Fruit fly (Drosophila melanogaster) whole organism, embryonic: Measurements from ENCODE around the gene Mabi.
A peak's percentile ranks its signal among the peaks of the same experiment; 100 is the strongest.

Experiments
- Abd-B ChIP-seq: fragments of 200-800 bp; sonication (Bioruptor generic); optimal IDR thresholded peaks from 2 replicates; lab custom pipeline; 2018; ENCODE audit warnings: missing biosample characterization, mild to moderate bottlenecking, missing genetic modification characterization, moderate library complexity
- Adf1 ChIP-seq: fragments of 200-800 bp; sonication (Bioruptor generic); IDR thresholded peaks from 2 replicates; pipeline ENCODE4 v1.3.6; 2022; ENCODE audit warnings: missing biosample characterization, missing genetic modification characterization
- Asciz ChIP-seq: fragments of 200-800 bp; sonication (Bioruptor generic); optimal IDR thresholded peaks from 2 replicates; lab custom pipeline; 2017; ENCODE audit warnings: missing biosample characterization, mild to moderate bottlenecking, missing genetic modification characterization, missing genetic modification reagents
- Bdp1 ChIP-seq: fragments of 200-800 bp; sonication (Bioruptor generic); optimal IDR thresholded peaks from 3 replicates; lab custom pipeline; 2016; ENCODE audit warnings: missing biosample characterization, missing genetic modification characterization
- CG1024 ChIP-seq: fragments of 200-800 bp; sonication (Bioruptor generic); IDR thresholded peaks from 2 replicates; pipeline ENCODE4 v1.3.6; 2022; ENCODE audit warnings: missing biosample characterization, missing genetic modification characterization
- CG11398 ChIP-seq: fragments of 200-800 bp; sonication (Bioruptor generic); optimal IDR thresholded peaks from 2 replicates; lab custom pipeline; 2016; ENCODE audit warnings: missing biosample characterization, missing genetic modification characterization
- CG11696 ChIP-seq: fragments of 200-800 bp; sonication (Bioruptor generic); IDR thresholded peaks from 2 replicates; pipeline ENCODE4 v1.3.6; 2022; ENCODE audit warnings: missing biosample characterization, missing genetic modification characterization
- CG12071 ChIP-seq: fragments of 200-800 bp; sonication (Bioruptor generic); optimal IDR thresholded peaks from 3 replicates; lab custom pipeline; 2018; ENCODE audit warnings: missing biosample characterization, mild to moderate bottlenecking, missing genetic modification characterization
- CG12155 ChIP-seq: fragments of 200-800 bp; sonication (Bioruptor generic); optimal IDR thresholded peaks from 3 replicates; lab custom pipeline; 2016; ENCODE audit warnings: missing biosample characterization, missing genetic modification characterization
- CG12219 ChIP-seq: fragments of 200-800 bp; sonication (Bioruptor generic); optimal IDR thresholded peaks from 3 replicates; lab custom pipeline; 2018; ENCODE audit warnings: missing biosample characterization, mild to moderate bottlenecking, missing genetic modification characterization
- CG12744 ChIP-seq: fragments of 200-800 bp; sonication (Bioruptor generic); optimal IDR thresholded peaks from 2 replicates; lab custom pipeline; 2016; ENCODE audit warnings: missing biosample characterization, missing genetic modification characterization
- CG15479 ChIP-seq: fragments of 200-800 bp; sonication (Bioruptor generic); optimal IDR thresholded peaks from 3 replicates; lab custom pipeline; 2019; ENCODE audit warnings: missing biosample characterization, mild to moderate bottlenecking, missing genetic modification characterization, moderate library complexity
- CG15601 ChIP-seq: fragments of 200-800 bp; sonication (Bioruptor generic); optimal IDR thresholded peaks from 3 replicates; lab custom pipeline; 2019; ENCODE audit warnings: missing biosample characterization, mild to moderate bottlenecking, missing genetic modification characterization, moderate library complexity
- CG17186 ChIP-seq: fragments of 200-800 bp; sonication (Bioruptor generic); optimal IDR thresholded peaks from 3 replicates; lab custom pipeline; 2017; ENCODE audit warnings: missing biosample characterization, missing genetic modification reagents, missing genetic modification characterization
- CG17612 ChIP-seq: fragments of 200-800 bp; sonication (Bioruptor generic); IDR thresholded peaks from 2 replicates; pipeline ENCODE4 v1.3.6; 2022; ENCODE audit warnings: missing biosample characterization, missing genetic modification characterization
- CG17829 ChIP-seq: fragments of 200-800 bp; optimal IDR thresholded peaks from 2 replicates; lab custom pipeline; 2019; ENCODE audit warnings: missing biosample characterization, mild to moderate bottlenecking, missing genetic modification characterization, moderate library complexity
- CG18011 ChIP-seq: fragments of 200-800 bp; sonication (Bioruptor generic); optimal IDR thresholded peaks from 2 replicates; lab custom pipeline; 2017; ENCODE audit warnings: missing biosample characterization, missing genetic modification characterization, mild to moderate bottlenecking, moderate library complexity, missing genotype
- CG3838 ChIP-seq: fragments of 200-800 bp; sonication (Bioruptor generic); optimal IDR thresholded peaks from 3 replicates; lab custom pipeline; 2016; ENCODE audit warnings: missing biosample characterization, missing genetic modification characterization
- CG7928 ChIP-seq: fragments of 200-800 bp; sonication (Bioruptor generic); optimal IDR thresholded peaks from 2 replicates; lab custom pipeline; 2017; ENCODE audit warnings: missing biosample characterization, mild to moderate bottlenecking, missing genetic modification characterization
- CG7963 ChIP-seq: fragments of 200-800 bp; sonication (Bioruptor generic); IDR thresholded peaks from 3 replicates; pipeline ENCODE4 v1.3.6; 2022; ENCODE audit warnings: missing biosample characterization, missing genetic modification characterization; ENCODE audit not compliant: partially characterized antibody
- CG8388 ChIP-seq: fragments of 200-800 bp; sonication (Bioruptor generic); optimal IDR thresholded peaks from 2 replicates; lab custom pipeline; 2019; ENCODE audit warnings: missing biosample characterization, mild to moderate bottlenecking, missing genetic modification characterization, moderate library complexity
- CG9727 ChIP-seq: fragments of 200-800 bp; sonication (Bioruptor generic); optimal IDR thresholded peaks from 3 replicates; lab custom pipeline; 2017; ENCODE audit warnings: missing biosample characterization, mild to moderate bottlenecking, missing genetic modification characterization
- CG9817 ChIP-seq: fragments of 200-800 bp; sonication (Bioruptor generic); optimal IDR thresholded peaks from 2 replicates; lab custom pipeline; 2018; ENCODE audit warnings: missing biosample characterization, mild to moderate bottlenecking, missing genetic modification characterization, moderate library complexity
- Elba2 ChIP-seq: fragments of 200-800 bp; sonication (Bioruptor generic); optimal IDR thresholded peaks from 3 replicates; lab custom pipeline; 2016; ENCODE audit warnings: missing biosample characterization, missing genetic modification characterization
- H2.0 ChIP-seq: fragments of 200-800 bp; sonication (Bioruptor generic); IDR thresholded peaks from 2 replicates; pipeline ENCODE4 v1.3.6; 2022; ENCODE audit warnings: missing biosample characterization, missing genetic modification characterization
- Hmr ChIP-seq: fragments of 200-800 bp; sonication (Bioruptor generic); optimal IDR thresholded peaks from 3 replicates; lab custom pipeline; 2017; ENCODE audit warnings: mild to moderate bottlenecking, missing biosample characterization, missing genetic modification reagents, missing genetic modification characterization
- Neu2 ChIP-seq: fragments of 200-800 bp; sonication (Bioruptor generic); optimal IDR thresholded peaks from 3 replicates; lab custom pipeline; 2016; ENCODE audit warnings: missing biosample characterization, missing genetic modification characterization, borderline replicate concordance
- NfI ChIP-seq: fragments of 200-800 bp; sonication (Bioruptor generic); optimal IDR thresholded peaks from 3 replicates; lab custom pipeline; 2018; ENCODE audit warnings: missing biosample characterization, mild to moderate bottlenecking, missing genetic modification characterization, moderate library complexity
- Side ChIP-seq: fragments of 200-800 bp; sonication (Bioruptor generic); optimal IDR thresholded peaks from 2 replicates; lab custom pipeline; 2016; ENCODE audit warnings: missing biosample characterization, missing genetic modification characterization
- Usf ChIP-seq: fragments of 200-800 bp; sonication (Bioruptor generic); optimal IDR thresholded peaks from 2 replicates; lab custom pipeline; 2017; ENCODE audit warnings: missing genotype, missing biosample characterization, missing genetic modification characterization
- ab ChIP-seq: fragments of 200-800 bp; sonication (Bioruptor generic); optimal IDR thresholded peaks from 2 replicates; lab custom pipeline; 2016; ENCODE audit warnings: missing biosample characterization, missing genetic modification characterization
- bab2 ChIP-seq: fragments of 200-800 bp; sonication (Bioruptor generic); optimal IDR thresholded peaks from 2 replicates; lab custom pipeline; 2016; ENCODE audit warnings: missing biosample characterization, missing genetic modification characterization
- bcd ChIP-seq: fragments of 200-800 bp; sonication (Bioruptor generic); optimal IDR thresholded peaks from 2 replicates; lab custom pipeline; 2017; ENCODE audit warnings: missing biosample characterization, mild to moderate bottlenecking, missing genetic modification characterization
- cad ChIP-seq: fragments of >200 bp; optimal IDR thresholded peaks from 2 replicates; lab custom pipeline; 2017; ENCODE audit warnings: missing biosample characterization, missing genetic modification characterization
- cas ChIP-seq: fragments of 200-800 bp; sonication (Bioruptor generic); IDR thresholded peaks from 2 replicates; pipeline ENCODE4 v1.3.6; 2022; ENCODE audit warnings: missing biosample characterization, missing genetic modification characterization
- chm ChIP-seq: fragments of 200-800 bp; sonication (Bioruptor generic); IDR thresholded peaks from 2 replicates; pipeline ENCODE4 v1.3.6; 2022; ENCODE audit warnings: missing biosample characterization, missing genetic modification characterization
- crc ChIP-seq: fragments of 200-800 bp; sonication (Bioruptor generic); optimal IDR thresholded peaks from 2 replicates; lab custom pipeline; 2016; ENCODE audit warnings: missing biosample characterization, missing genetic modification characterization
- fd3F ChIP-seq: fragments of 200-800 bp; sonication (Bioruptor generic); optimal IDR thresholded peaks from 2 replicates; lab custom pipeline; 2018; ENCODE audit warnings: missing biosample characterization, mild to moderate bottlenecking, missing genetic modification characterization, moderate library complexity
- fd96Cb ChIP-seq: fragments of 200-800 bp; sonication (Bioruptor generic); optimal IDR thresholded peaks from 2 replicates; lab custom pipeline; 2018; ENCODE audit warnings: missing biosample characterization, mild to moderate bottlenecking, missing genetic modification characterization, moderate library complexity
- gt ChIP-seq: fragments of 200-800 bp; sonication (Bioruptor generic); IDR thresholded peaks from 2 replicates; pipeline ENCODE4 v1.3.6; 2022; ENCODE audit warnings: missing biosample characterization, missing genetic modification characterization
- insv ChIP-seq, 2 experiments: fragments of 200-800 bp; sonication (Bioruptor generic); optimal IDR thresholded peaks; 3 replicates each; lab custom pipeline; 2016 to 2018; ENCODE audit warnings: missing biosample characterization in 2 of 2, missing genetic modification characterization in 2 of 2
- lilli ChIP-seq: fragments of 200-800 bp; sonication (Bioruptor generic); optimal IDR thresholded peaks from 3 replicates; lab custom pipeline; 2016; ENCODE audit warnings: missing biosample characterization, missing genetic modification characterization
- pb ChIP-seq: fragments of 200-800 bp; sonication (Bioruptor generic); optimal IDR thresholded peaks from 3 replicates; lab custom pipeline; 2016; ENCODE audit warnings: missing biosample characterization, missing genetic modification characterization
- scrt ChIP-seq: fragments of 200-800 bp; sonication (Bioruptor generic); optimal IDR thresholded peaks from 2 replicates; lab custom pipeline; 2018; ENCODE audit warnings: missing biosample characterization, mild to moderate bottlenecking, missing genetic modification characterization, moderate library complexity
- tap ChIP-seq: fragments of 200-800 bp; optimal IDR thresholded peaks from 3 replicates; lab custom pipeline; 2019; ENCODE audit warnings: missing biosample characterization, mild to moderate bottlenecking, missing genetic modification characterization, moderate library complexity
- tll ChIP-seq, 2 experiments: fragments of 200-800 bp in 1 of 2; fragments of >200 bp in 1 of 2; sonication (Bioruptor generic) in 1 of 2; optimal IDR thresholded peaks; 2 replicates each; lab custom pipeline; 2017 to 2019; ENCODE audit warnings: missing biosample characterization in 2 of 2, missing genetic modification characterization in 2 of 2, mild to moderate bottlenecking in 1 of 2, moderate library complexity in 1 of 2
- toy ChIP-seq: fragments of 200-800 bp; sonication (Bioruptor generic); IDR thresholded peaks from 2 replicates; pipeline ENCODE4 v1.3.6; 2022; ENCODE audit warnings: missing biosample characterization, missing genetic modification characterization
- twi ChIP-seq: fragments of 200-800 bp; optimal IDR thresholded peaks from 2 replicates; lab custom pipeline; 2019; ENCODE audit warnings: missing biosample characterization, mild to moderate bottlenecking, missing genetic modification characterization, moderate library complexity
- zen2 ChIP-seq: fragments of 200-800 bp; sonication (Bioruptor generic); IDR thresholded peaks from 3 replicates; pipeline ENCODE4 v1.3.6; 2022; ENCODE audit warnings: missing biosample characterization, missing genetic modification characterization; ENCODE audit not compliant: partially characterized antibody
- zf30C ChIP-seq: fragments of 200-800 bp; sonication (Bioruptor generic); optimal IDR thresholded peaks from 3 replicates; lab custom pipeline; 2018; ENCODE audit warnings: missing biosample characterization, mild to moderate bottlenecking, missing genetic modification characterization

The Mabi gene

DNA sequence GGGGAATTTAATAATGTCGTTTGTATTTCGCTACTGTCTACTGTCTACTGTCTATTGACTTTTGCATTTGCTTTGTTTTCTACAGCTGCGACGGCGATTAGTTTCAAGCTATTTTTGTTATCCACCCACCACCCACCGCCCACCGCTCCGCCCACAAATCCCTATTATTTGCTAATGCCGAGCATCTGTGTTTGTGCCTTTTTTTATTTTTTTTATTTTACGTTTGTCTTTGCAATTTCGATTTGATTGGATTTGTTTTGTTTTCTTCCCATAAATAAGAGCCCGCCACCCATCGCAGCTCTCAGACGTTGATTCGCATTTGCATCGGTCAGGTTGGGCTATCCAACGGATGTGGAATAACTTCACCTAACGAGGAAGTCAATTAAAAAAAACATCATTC is 1.7 kb upstream of the Mabi start, which contains the start of gene Jhbp14:
Gene Jhbp14 (plus strand): TSS at position 301 of the 400 bp plus-strand sequence.
- no peak for TF ChIP-seq Usf (GFP tag; lab: Kevin White, UChicago)
- no peak for TF ChIP-seq Adf1 (GFP tag; lab: Robert Waterston, UW)
- no peak for TF ChIP-seq bab2
- no peak for TF ChIP-seq CG12219
- no peak for TF ChIP-seq chm
- no peak for TF ChIP-seq zf30C (GFP tag; lab: Kevin White, UChicago)
- TF ChIP-seq CG9817 (tag; lab: Kevin White, UChicago): no peak
- TF ChIP-seq fd96Cb: no peak
- TF ChIP-seq CG17829 (tag; lab: Kevin White, UChicago): no peak
- no peak for TF ChIP-seq lilli
- no peak for TF ChIP-seq bcd (GFP tag; lab: Kevin White, UChicago)
- TF ChIP-seq CG1024 (GFP tag; lab: Robert Waterston, UW): no peak
- no peak for TF ChIP-seq CG11398
- TF ChIP-seq Elba2 (GFP tag; lab: Kevin White, UChicago): no peak
- TF ChIP-seq toy (GFP tag; lab: Robert Waterston, UW): no peak
- TF ChIP-seq fd3F (GFP tag; lab: Kevin White, UChicago): no peak
- TF ChIP-seq Asciz (GFP tag; lab: Kevin White, UChicago): no peak
- no peak for TF ChIP-seq NfI (GFP tag; lab: Kevin White, UChicago)
- TF ChIP-seq Hmr (GFP tag; lab: Kevin White, UChicago): no peak
- TF ChIP-seq Abd-B (GFP tag; lab: Kevin White, UChicago): no peak

DNA sequence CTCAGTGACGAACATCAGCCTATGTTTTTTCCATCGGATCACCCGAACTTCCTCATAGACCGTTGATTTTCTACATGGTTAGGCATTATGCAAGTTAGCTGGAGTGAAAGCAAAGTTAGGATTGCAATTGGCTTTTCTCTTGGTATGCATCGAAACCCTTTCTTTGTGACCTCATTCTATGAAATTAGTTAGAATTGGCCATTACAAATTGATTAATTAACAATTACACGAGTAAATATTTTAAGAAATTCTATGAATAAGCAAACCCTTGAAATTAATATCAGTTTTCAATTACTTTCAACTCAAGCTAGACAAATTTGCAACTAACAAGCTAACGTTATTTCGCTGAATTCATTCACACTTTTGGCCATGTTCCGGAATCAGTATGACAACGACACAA is 2.7 kb downstream of the Mabi start, which contains the start of gene Prosalpha6T:
Gene Prosalpha6T (plus strand): TSS at position 301 of the 400 bp plus-strand sequence.
- TF ChIP-seq Side (GFP tag; lab: Kevin White, UChicago) (no peak), CG9727 (GFP tag; lab: Kevin White, UChicago) (no peak), pb (no peak), zen2 (GFP tag; lab: Robert Waterston, UW) (no peak), scrt (no peak), Neu2 (GFP tag; lab: Kevin White, UChicago) (no peak), crc (no peak), CG8388 (GFP tag; lab: Kevin White, UChicago) (no peak), CG12071 (GFP tag; lab: Kevin White, UChicago) (no peak), CG11696 (no peak), cas (no peak), CG3838 (GFP tag; lab: Kevin White, UChicago) (no peak), CG18011 (GFP tag; lab: Kevin White, UChicago) (no peak), CG17612 (GFP tag; lab: Robert Waterston, UW) (no peak)

DNA sequence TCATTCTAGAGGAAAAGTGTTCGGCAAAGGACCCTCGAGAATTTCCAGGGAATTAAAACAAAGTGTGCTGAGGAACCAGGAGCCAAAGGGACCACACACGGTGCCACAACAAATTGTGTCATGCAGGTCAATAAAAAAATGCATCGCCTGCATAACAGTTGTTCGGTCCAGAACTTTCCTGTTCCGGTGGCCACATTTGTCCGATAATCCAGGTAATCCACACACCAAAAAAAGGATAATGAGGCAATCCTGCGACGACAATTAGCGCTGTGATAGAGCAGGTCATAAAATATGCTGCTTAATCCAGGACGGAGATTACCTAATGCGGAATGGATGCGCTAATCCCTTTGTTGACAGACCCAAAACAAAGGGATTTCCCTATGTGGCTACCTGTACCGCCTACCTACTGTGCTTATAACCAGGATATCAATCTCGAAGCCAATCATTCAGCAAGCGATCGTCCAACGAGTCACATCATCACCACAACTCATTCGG is 5.0 kb downstream of the Mabi start, which contains the start of gene CG16815:
Gene CG16815 (plus strand): TSS at position 445 of the 495 bp plus-strand sequence.
- peak in 1 of 2 experiments; percentile 87 for TF ChIP-seq tll (GFP tag; optimal IDR thresholded peaks at IDR 0.05; lab: Kevin White, UChicago)
- no peak for TF ChIP-seq insv (GFP tag; optimal IDR thresholded peaks at IDR 0.05; lab: Kevin White, UChicago)
- TF ChIP-seq crc: no peak
- TF ChIP-seq CG7963 (GFP tag; lab: Robert Waterston, UW): no peak
- no peak for TF ChIP-seq Bdp1 (GFP tag; lab: Kevin White, UChicago)
- TF ChIP-seq H2.0 (GFP tag; lab: Robert Waterston, UW): no peak
- TF ChIP-seq CG7928 (GFP tag; lab: Kevin White, UChicago): no peak
- no peak for TF ChIP-seq CG15601 (tag; lab: Kevin White, UChicago)
- peak; percentile 100 for TF ChIP-seq CG15479 (GFP tag; lab: Kevin White, UChicago)
- TF ChIP-seq gt (GFP tag; lab: Robert Waterston, UW): peak; percentile 21; the same call in 1 of the 2 replicates
- no peak for TF ChIP-seq CG12155 (GFP tag; lab: Kevin White, UChicago)
- TF ChIP-seq CG17186: no peak
- TF ChIP-seq twi: peak; percentile 59
- peak; percentile 91 for TF ChIP-seq cad
- no peak for TF ChIP-seq CG12744 (GFP tag; lab: Kevin White, UChicago)
- TF ChIP-seq ab (GFP tag; lab: Kevin White, UChicago): no peak
- TF ChIP-seq tap (tag; lab: Kevin White, UChicago): no peak
